Fruit fly (Drosophila melanogaster) whole organism, embryonic: Measurements from ENCODE around the gene Ent3.
A peak's percentile ranks its signal among the peaks of the same experiment; 100 is the strongest.

Source experiments
- Asciz ChIP-seq: fragments of 200-800 bp; sonication (Bioruptor generic); optimal IDR thresholded peaks from 2 replicates; lab custom pipeline; 2017; ENCODE audit warnings: missing biosample characterization, mild to moderate bottlenecking, missing genetic modification characterization, missing genetic modification reagents
- Atf3 ChIP-seq: fragments of 200-800 bp; sonication (Bioruptor generic); optimal IDR thresholded peaks from 3 replicates; lab custom pipeline; 2016; ENCODE audit warnings: missing biosample characterization, missing genetic modification characterization
- Bteb2 ChIP-seq: fragments of 200-800 bp; sonication (Bioruptor generic); optimal IDR thresholded peaks from 2 replicates; lab custom pipeline; 2016; ENCODE audit warnings: missing biosample characterization, missing genetic modification characterization
- CG10959 ChIP-seq: fragments of 200-800 bp; sonication (Bioruptor generic); IDR thresholded peaks from 2 replicates; pipeline ENCODE4 v1.3.6; 2022; ENCODE audit warnings: missing biosample characterization, missing genetic modification characterization
- CG11398 ChIP-seq: fragments of 200-800 bp; sonication (Bioruptor generic); optimal IDR thresholded peaks from 2 replicates; lab custom pipeline; 2016; ENCODE audit warnings: missing biosample characterization, missing genetic modification characterization
- CG12071 ChIP-seq: fragments of 200-800 bp; sonication (Bioruptor generic); optimal IDR thresholded peaks from 3 replicates; lab custom pipeline; 2018; ENCODE audit warnings: missing biosample characterization, mild to moderate bottlenecking, missing genetic modification characterization
- CG12391 ChIP-seq: fragments of 200-800 bp; sonication (Bioruptor generic); optimal IDR thresholded peaks from 3 replicates; lab custom pipeline; 2018; ENCODE audit warnings: missing biosample characterization, mild to moderate bottlenecking, missing genetic modification characterization, moderate library complexity
- CG14667 ChIP-seq: fragments of 200-800 bp; sonication (Bioruptor generic); IDR thresholded peaks from 2 replicates; pipeline ENCODE4 v1.3.6; 2022; ENCODE audit warnings: missing biosample characterization, missing genetic modification characterization
- CG15514 ChIP-seq: fragments of 200-800 bp; sonication (Bioruptor generic); optimal IDR thresholded peaks from 3 replicates; lab custom pipeline; 2017; ENCODE audit warnings: missing biosample characterization, missing genetic modification characterization, mild to moderate bottlenecking, moderate library complexity, missing genetic modification reagents
- CG15601 ChIP-seq: fragments of 200-800 bp; sonication (Bioruptor generic); optimal IDR thresholded peaks from 3 replicates; lab custom pipeline; 2019; ENCODE audit warnings: missing biosample characterization, mild to moderate bottlenecking, missing genetic modification characterization, moderate library complexity
- CG18599 ChIP-seq: fragments of 200-800 bp; sonication (Bioruptor generic); optimal IDR thresholded peaks from 3 replicates; lab custom pipeline; 2017; ENCODE audit warnings: missing biosample characterization, missing genetic modification characterization, mild to moderate bottlenecking, moderate library complexity, missing genetic modification reagents
- CG18619 ChIP-seq: fragments of 200-800 bp; sonication (Bioruptor generic); optimal IDR thresholded peaks from 3 replicates; lab custom pipeline; 2017; ENCODE audit warnings: missing biosample characterization, mild to moderate bottlenecking, missing genetic modification characterization
- CG18764 ChIP-seq: fragments of 200-800 bp; sonication (Bioruptor generic); optimal IDR thresholded peaks from 3 replicates; lab custom pipeline; 2016; ENCODE audit warnings: missing biosample characterization, missing genetic modification characterization
- CG31388 ChIP-seq: fragments of 200-800 bp; sonication (Bioruptor generic); optimal IDR thresholded peaks from 2 replicates; lab custom pipeline; 2016; ENCODE audit warnings: missing biosample characterization, missing genetic modification characterization
- CG34376 ChIP-seq: fragments of 200-800 bp; sonication (Bioruptor generic); optimal IDR thresholded peaks from 2 replicates; lab custom pipeline; 2018; ENCODE audit warnings: missing biosample characterization, mild to moderate bottlenecking, missing genetic modification characterization
- CG3847 ChIP-seq: fragments of 200-800 bp; sonication (Bioruptor generic); IDR thresholded peaks from 2 replicates; pipeline ENCODE4 v1.3.6; 2022; ENCODE audit warnings: missing biosample characterization, missing genetic modification characterization
- CG7839 ChIP-seq: fragments of 200-800 bp; sonication (Bioruptor generic); optimal IDR thresholded peaks from 3 replicates; lab custom pipeline; 2018; ENCODE audit warnings: missing biosample characterization, mild to moderate bottlenecking, missing genetic modification characterization, moderate library complexity
- CG8388 ChIP-seq: fragments of 200-800 bp; sonication (Bioruptor generic); optimal IDR thresholded peaks from 2 replicates; lab custom pipeline; 2019; ENCODE audit warnings: missing biosample characterization, mild to moderate bottlenecking, missing genetic modification characterization, moderate library complexity
- CG9932 ChIP-seq: fragments of 200-800 bp; sonication (Bioruptor generic); IDR thresholded peaks from 2 replicates; pipeline ENCODE4 v1.3.6; 2022; ENCODE audit warnings: missing biosample characterization, missing genetic modification characterization
- CHES-1-like ChIP-seq: fragments of 200-800 bp; sonication (Bioruptor generic); optimal IDR thresholded peaks from 2 replicates; lab custom pipeline; 2016; ENCODE audit warnings: missing biosample characterization, missing genetic modification characterization
- CoRest ChIP-seq: fragments of 200-800 bp; sonication (Bioruptor generic); optimal IDR thresholded peaks from 3 replicates; lab custom pipeline; 2018; ENCODE audit warnings: missing biosample characterization, mild to moderate bottlenecking, missing genetic modification characterization, moderate library complexity
- Ets65A ChIP-seq: fragments of 200-800 bp; sonication (Bioruptor generic); peaks from one replicate; lab custom pipeline; 2016; ENCODE audit warnings: missing biosample characterization, missing genetic modification characterization
- Fer3 ChIP-seq: fragments of 200-800 bp; sonication (Bioruptor generic); optimal IDR thresholded peaks from 2 replicates; lab custom pipeline; 2018; ENCODE audit warnings: missing biosample characterization, mild to moderate bottlenecking, missing genetic modification characterization, moderate library complexity
- HLH3B ChIP-seq: fragments of 200-800 bp; sonication (Bioruptor generic); IDR thresholded peaks from 2 replicates; pipeline ENCODE4 v1.3.6; 2022; ENCODE audit warnings: missing biosample characterization, missing genetic modification characterization
- Hand ChIP-seq: fragments of 200-800 bp; sonication (Bioruptor generic); optimal IDR thresholded peaks from 2 replicates; lab custom pipeline; 2017; ENCODE audit warnings: mild to moderate bottlenecking, missing biosample characterization, missing genetic modification reagents, missing genetic modification characterization
- Hmr ChIP-seq: fragments of 200-800 bp; sonication (Bioruptor generic); optimal IDR thresholded peaks from 3 replicates; lab custom pipeline; 2017; ENCODE audit warnings: mild to moderate bottlenecking, missing biosample characterization, missing genetic modification reagents, missing genetic modification characterization
- Lhr ChIP-seq: fragments of 200-800 bp; sonication (Bioruptor generic); optimal IDR thresholded peaks from 3 replicates; lab custom pipeline; 2017; ENCODE audit warnings: mild to moderate bottlenecking, missing biosample characterization, missing genetic modification reagents, missing genetic modification characterization
- Mad ChIP-seq: fragments of 200-800 bp; sonication (Bioruptor generic); optimal IDR thresholded peaks from 2 replicates; lab custom pipeline; 2016; ENCODE audit warnings: missing biosample characterization, missing genetic modification characterization
- Med ChIP-seq: fragments of 200-800 bp; sonication (Bioruptor generic); peaks from one replicate; lab custom pipeline; 2016; ENCODE audit warnings: missing biosample characterization, missing genetic modification characterization, mild to moderate bottlenecking, inconsistent platforms, moderate library complexity
- Ravus ChIP-seq: fragments of 200-800 bp; sonication (Bioruptor generic); IDR thresholded peaks from 2 replicates; pipeline ENCODE4 v1.3.6; 2022; ENCODE audit warnings: missing biosample characterization, missing genetic modification characterization
- Sox102F ChIP-seq: fragments of 200-800 bp; sonication (Bioruptor generic); optimal IDR thresholded peaks from 2 replicates; lab custom pipeline; 2018; ENCODE audit warnings: missing biosample characterization, mild to moderate bottlenecking, missing genetic modification characterization, moderate library complexity
- az2 ChIP-seq: fragments of 200-800 bp; sonication (Bioruptor generic); optimal IDR thresholded peaks from 3 replicates; lab custom pipeline; 2016; ENCODE audit warnings: missing biosample characterization, missing genetic modification characterization
- bigmax ChIP-seq: fragments of 200-800 bp; sonication (Bioruptor generic); optimal IDR thresholded peaks from 2 replicates; lab custom pipeline; 2018; ENCODE audit warnings: missing biosample characterization, mild to moderate bottlenecking, missing genetic modification characterization
- chif ChIP-seq, 2 experiments: fragments of 200-800 bp; sonication (Bioruptor generic); optimal IDR thresholded peaks; 3 replicates each; lab custom pipeline; 2016; ENCODE audit warnings: missing biosample characterization in 2 of 2, missing genetic modification characterization in 2 of 2
- dysf ChIP-seq: fragments of 200-800 bp; sonication (Bioruptor generic); IDR thresholded peaks from 3 replicates; pipeline ENCODE4 v1.3.6; 2022; ENCODE audit warnings: missing biosample characterization, missing genetic modification characterization
- exex ChIP-seq: fragments of 200-800 bp; sonication (Bioruptor generic); optimal IDR thresholded peaks from 4 replicates; lab custom pipeline; 2018; ENCODE audit warnings: missing biosample characterization, mild to moderate bottlenecking, missing genetic modification characterization, moderate library complexity
- grau ChIP-seq: fragments of 200-800 bp; optimal IDR thresholded peaks from 3 replicates; lab custom pipeline; 2019; ENCODE audit warnings: missing biosample characterization, mild to moderate bottlenecking, missing genetic modification characterization, moderate library complexity
- grn ChIP-seq: fragments of 200-800 bp; sonication (Bioruptor generic); optimal IDR thresholded peaks from 3 replicates; lab custom pipeline; 2017; ENCODE audit warnings: missing biosample characterization, missing genetic modification characterization
- hb ChIP-seq: fragments of 200-800 bp; sonication (Bioruptor generic); IDR thresholded peaks from 3 replicates; pipeline ENCODE4 v1.3.6; 2022; ENCODE audit warnings: missing biosample characterization, missing genetic modification characterization; ENCODE audit not compliant: partially characterized antibody
- jumu ChIP-seq: fragments of 200-800 bp; sonication (Bioruptor generic); optimal IDR thresholded peaks from 3 replicates; lab custom pipeline; 2016; ENCODE audit warnings: missing biosample characterization, missing genetic modification characterization
- lmd ChIP-seq: fragments of 200-800 bp; sonication (Bioruptor generic); IDR thresholded peaks from 2 replicates; pipeline ENCODE4 v1.3.6; 2022; ENCODE audit warnings: missing biosample characterization, missing genetic modification characterization
- nerfin-2 ChIP-seq: fragments of 200-800 bp; sonication (Bioruptor generic); IDR thresholded peaks from 2 replicates; pipeline ENCODE4 v1.3.6; 2022; ENCODE audit warnings: missing biosample characterization, missing genetic modification characterization; ENCODE audit not compliant: partially characterized antibody
- odd ChIP-seq: fragments of 200-800 bp; sonication (Bioruptor generic); optimal IDR thresholded peaks from 2 replicates; lab custom pipeline; 2017; ENCODE audit warnings: missing biosample characterization, mild to moderate bottlenecking, missing genetic modification characterization
- onecut ChIP-seq: fragments of 200-800 bp; sonication (Bioruptor generic); IDR thresholded peaks from 2 replicates; pipeline ENCODE4 v1.3.6; 2022; ENCODE audit warnings: missing biosample characterization, missing genetic modification characterization
- pfk ChIP-seq: fragments of 200-800 bp; sonication (Bioruptor generic); optimal IDR thresholded peaks from 2 replicates; lab custom pipeline; 2018; ENCODE audit warnings: missing biosample characterization, mild to moderate bottlenecking, missing genetic modification characterization, moderate library complexity
- phol ChIP-seq: fragments of 200-800 bp; sonication (Bioruptor generic); optimal IDR thresholded peaks from 3 replicates; lab custom pipeline; 2018; ENCODE audit warnings: missing biosample characterization, mild to moderate bottlenecking, missing genetic modification characterization, moderate library complexity
- scrt ChIP-seq: fragments of 200-800 bp; sonication (Bioruptor generic); optimal IDR thresholded peaks from 2 replicates; lab custom pipeline; 2018; ENCODE audit warnings: missing biosample characterization, mild to moderate bottlenecking, missing genetic modification characterization, moderate library complexity
- seq ChIP-seq: fragments of 200-800 bp; sonication (Bioruptor generic); IDR thresholded peaks from 2 replicates; pipeline ENCODE4 v1.3.6; 2022; ENCODE audit warnings: missing biosample characterization, missing genetic modification characterization
- slbo ChIP-seq: fragments of 200-800 bp; sonication (Bioruptor generic); IDR thresholded peaks from 2 replicates; pipeline ENCODE4 v1.3.6; 2022; ENCODE audit warnings: missing biosample characterization, missing genetic modification characterization
- slou ChIP-seq: fragments of 200-800 bp; sonication (Bioruptor generic); optimal IDR thresholded peaks from 3 replicates; lab custom pipeline; 2016; ENCODE audit warnings: missing biosample characterization, missing genetic modification characterization
- tgo ChIP-seq: fragments of 200-800 bp; sonication (Bioruptor generic); IDR thresholded peaks from 3 replicates; pipeline ENCODE4 v1.3.6; 2022; ENCODE audit warnings: missing biosample characterization, missing genetic modification characterization

Ent3 gene

dm6 chr3L:12874211-12874610 is 20.8 kb downstream of the Ent3 start (continued):
- peak; percentile 87 for TF ChIP-seq Med
- TF ChIP-seq jumu (GFP tag; lab: Kevin White, UChicago), result no peak
- peak; percentile 14 for TF ChIP-seq CG15514 (GFP tag; lab: Kevin White, UChicago)
- TF ChIP-seq Hand (GFP tag; lab: Kevin White, UChicago), result peak; percentile 26
- no peak for TF ChIP-seq odd (GFP tag; lab: Kevin White, UChicago)
- no peak for TF ChIP-seq CG18764 (GFP tag; lab: Kevin White, UChicago)
- TF ChIP-seq hb (GFP tag; lab: Robert Waterston, UW), result no peak
- TF ChIP-seq dysf (GFP tag; lab: Robert Waterston, UW), result peak; percentile 20; the same call in 1 of the 3 replicates
- TF ChIP-seq lmd (GFP tag; lab: Robert Waterston, UW), result peak; percentile 35; the same call in 1 of the 2 replicates
- TF ChIP-seq CG31388 (GFP tag; lab: Kevin White, UChicago), result no peak
- TF ChIP-seq CG3847, result 0 out of 2 replicates have a peak, but pooled peaks have one; percentile 15
- peak; percentile 31 for TF ChIP-seq scrt (GFP tag; lab: Kevin White, UChicago)
- no peak for TF ChIP-seq CG15601
- TF ChIP-seq nerfin-2 (GFP tag; lab: Robert Waterston, UW), result no peak
- TF ChIP-seq seq (GFP tag; lab: Robert Waterston, UW), result no peak
- peak; percentile 93 for TF ChIP-seq Ets65A (GFP tag; lab: Kevin White, UChicago)
- TF ChIP-seq HLH3B, result peak; percentile 35; the same call in 1 of the 2 replicates
- peak; percentile 11 for TF ChIP-seq Sox102F (GFP tag; lab: Kevin White, UChicago)
- peak; percentile 20; the same call in 1 of the 2 replicates for TF ChIP-seq CG9932 (GFP tag; lab: Robert Waterston, UW)
- no peak for TF ChIP-seq exex (tag; lab: Kevin White, UChicago)
- TF ChIP-seq phol, result no peak
- peak; percentile 76 for TF ChIP-seq CG18599 (GFP tag; lab: Kevin White, UChicago)
- peak; percentile 56 for TF ChIP-seq Hmr (GFP tag; lab: Kevin White, UChicago)
- peak; percentile 17 for TF ChIP-seq CoRest
- no peak for TF ChIP-seq Mad (GFP tag; lab: Kevin White, UChicago)
- TF ChIP-seq CG18619, result no peak
- no peak for TF ChIP-seq grau (tag; lab: Kevin White, UChicago)
- TF ChIP-seq chif (GFP tag; optimal IDR thresholded peaks at IDR 0.05; lab: Kevin White, UChicago), result no peak
- peak; percentile 46 for TF ChIP-seq slbo (GFP tag; lab: Robert Waterston, UW)
- peak; percentile 48; the same call in 2 of the 3 replicates for TF ChIP-seq tgo (GFP tag; lab: Robert Waterston, UW)
- TF ChIP-seq Bteb2, result no peak
- no peak for TF ChIP-seq Asciz (GFP tag; lab: Kevin White, UChicago)
- TF ChIP-seq, all 482 proteins: peak for 54

- no peak for TF ChIP-seq onecut
- no peak for TF ChIP-seq CG11398
- no peak for TF ChIP-seq CG7839
- no peak for TF ChIP-seq CG12391 (tag; lab: Kevin White, UChicago)
- TF ChIP-seq exex (tag; lab: Kevin White, UChicago), result peak; percentile 91
- no peak for TF ChIP-seq slou (GFP tag; lab: Kevin White, UChicago)
- no peak for TF ChIP-seq az2 (GFP tag; lab: Kevin White, UChicago)
- peak; percentile 60 for TF ChIP-seq grn
- no peak for TF ChIP-seq Ravus (GFP tag; lab: Robert Waterston, UW)
- TF ChIP-seq CG8388 (GFP tag; lab: Kevin White, UChicago), result no peak
- TF ChIP-seq CG14667 (GFP tag; lab: Robert Waterston, UW), result no peak
- no peak for TF ChIP-seq CHES-1-like (GFP tag; lab: Kevin White, UChicago)
- TF ChIP-seq CG34376 (GFP tag; lab: Kevin White, UChicago), result peak; percentile 48
- no peak for TF ChIP-seq bigmax (GFP tag; lab: Kevin White, UChicago)
- TF ChIP-seq Lhr, result no peak
- no peak for TF ChIP-seq CG10959 (GFP tag; lab: Robert Waterston, UW)
- TF ChIP-seq pfk (GFP tag; lab: Kevin White, UChicago), result no peak
- TF ChIP-seq CG12071 (GFP tag; lab: Kevin White, UChicago), result no peak
- no peak for TF ChIP-seq Fer3 (tag; lab: Kevin White, UChicago)
- no peak for TF ChIP-seq Atf3
Observed at dm6 chr3L:12884680-12885079, 31.2 kb downstream of the Ent3 start, which contains the start of gene CG14120. Gene CG14120 (plus strand): TSS chr3L:12885039.
